Worm (Caenorhabditis elegans) whole organism, L2 larva: ENCODE measurements around the gene idpp-7.

Experiments
- aly-2 ChIP-seq: fragments of 150-350 bp; optimal IDR thresholded peaks from 2 replicates; lab custom pipeline; 2014; ENCODE audit warnings: missing biosample characterization, missing genetic modification characterization
- elt-1 ChIP-seq: fragments of 150-350 bp; optimal IDR thresholded peaks from 2 replicates; lab custom pipeline; 2014; ENCODE audit warnings: missing biosample characterization, missing genetic modification characterization
- fos-1 ChIP-seq: fragments of 150-350 bp; optimal IDR thresholded peaks from 2 replicates; lab custom pipeline; 2014; ENCODE audit warnings: missing biosample characterization, missing genetic modification characterization
- lin-13 ChIP-seq: fragments of 150-350 bp; optimal IDR thresholded peaks from 2 replicates; lab custom pipeline; 2014; ENCODE audit warnings: missing biosample characterization, missing genetic modification reagents, missing genetic modification characterization
- lsy-2 ChIP-seq, 2 experiments: fragments of 150-350 bp in 1 of 2; sonication (generic microtip) in 1 of 2; optimal IDR thresholded peaks; 2 replicates each; lab custom pipeline; 2014 to 2017; ENCODE audit warnings: missing biosample characterization in 2 of 2, missing genetic modification characterization in 2 of 2
- mbf-1 ChIP-seq: sonication (generic microtip); optimal IDR thresholded peaks from 2 replicates; lab custom pipeline; 2017; ENCODE audit warnings: missing biosample characterization, missing genetic modification characterization
- nhr-237 ChIP-seq: fragments of 150-350 bp; optimal IDR thresholded peaks from 2 replicates; lab custom pipeline; 2014; ENCODE audit warnings: missing biosample characterization, missing genetic modification characterization
- unc-39 ChIP-seq: fragments of 150-350 bp; optimal IDR thresholded peaks from 2 replicates; lab custom pipeline; 2014; ENCODE audit warnings: missing biosample characterization, missing genetic modification characterization

DNA sequence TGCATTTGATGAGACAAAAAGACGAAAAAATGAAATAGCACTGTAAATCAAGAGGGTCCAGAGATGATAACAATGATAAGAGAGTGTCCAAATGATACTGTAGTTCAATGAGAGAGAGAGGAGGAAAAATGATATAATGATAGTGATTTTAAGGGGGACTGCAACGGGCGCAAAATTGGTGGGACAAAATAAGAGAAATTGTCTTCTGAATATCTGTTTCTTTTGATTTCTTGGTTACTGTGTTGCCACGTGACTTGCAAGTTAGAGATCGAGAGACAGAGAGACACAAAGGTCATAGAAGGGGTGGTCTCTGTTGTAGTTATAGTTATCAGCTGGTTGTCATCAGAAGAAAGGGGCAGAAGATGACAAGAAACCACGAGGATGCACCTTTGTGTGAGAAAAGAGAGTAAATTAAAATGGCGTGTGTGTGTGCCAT lies 3.8 kb upstream of the idpp-7 start:
- peak; percentile 42 for TF ChIP-seq lin-13 (GFP tag; lab: Kevin White, UChicago)
- TF ChIP-seq aly-2 (tag; lab: Kevin White, UChicago): no peak
- no peak for TF ChIP-seq unc-39 (tag; lab: Kevin White, UChicago)
- TF ChIP-seq elt-1 (tag; lab: Kevin White, UChicago): no peak
- TF ChIP-seq mbf-1 (tag; lab: Kevin White, UChicago): no peak
- TF ChIP-seq nhr-237: no peak
- TF ChIP-seq lsy-2 (tag; optimal IDR thresholded peaks at IDR 0.05; lab: Kevin White, UChicago): peak in 1 of 2 experiments; percentile 42
- peak; percentile 88 for TF ChIP-seq fos-1 (tag; lab: Kevin White, UChicago)
